Worm (Caenorhabditis elegans) whole organism, young adult: ENCODE measurements around the gene K11H12.6.

Experiments used
- B0336.3 ChIP-seq: fragments of 200-800 bp; sonication (Bioruptor generic); IDR thresholded peaks from 2 replicates; pipeline ENCODE4 v1.3.6; 2022; ENCODE audit warnings: missing genetic modification characterization, missing compliant biosample characterization
- F33H1.4 ChIP-seq: fragments of 200-800 bp; sonication (Bioruptor generic); IDR thresholded peaks from 2 replicates; pipeline ENCODE4 v1.3.6; 2022; ENCODE audit warnings: missing genetic modification reagents, missing genetic modification characterization, missing compliant biosample characterization
- F37B4.10 ChIP-seq: fragments of 200-800 bp; sonication (Bioruptor generic); IDR thresholded peaks from 2 replicates; pipeline ENCODE4 v1.3.6; 2022; ENCODE audit warnings: missing genetic modification characterization, missing compliant biosample characterization
- F57A8.1 ChIP-seq: fragments of 200-800 bp; sonication (Bioruptor generic); optimal IDR thresholded peaks from 2 replicates; lab custom pipeline; 2018; ENCODE audit warnings: mild to moderate bottlenecking, missing genetic modification characterization, moderate library complexity, missing compliant biosample characterization
- K12H6.12 ChIP-seq: fragments of 200-800 bp; sonication (Bioruptor generic); optimal IDR thresholded peaks from 2 replicates; lab custom pipeline; 2018; ENCODE audit warnings: mild to moderate bottlenecking, missing genetic modification characterization, missing compliant biosample characterization
- T26A5.8 ChIP-seq: sonication (generic microtip); optimal IDR thresholded peaks from 2 replicates; lab custom pipeline; 2016; ENCODE audit warnings: missing genetic modification characterization, missing compliant biosample characterization
- Y56A3A.18 ChIP-seq: fragments of 200-800 bp; sonication (Bioruptor generic); IDR thresholded peaks from 2 replicates; pipeline ENCODE4 v1.3.6; 2022; ENCODE audit warnings: missing genetic modification reagents, missing genetic modification characterization, missing compliant biosample characterization
- Y67H2A.10 ChIP-seq: fragments of 200-800 bp; sonication (Bioruptor generic); conservative IDR thresholded peaks from 2 replicates; pipeline ENCODE4 v1.3.6; 2022; ENCODE audit warnings: missing genetic modification reagents, missing genetic modification characterization, missing compliant biosample characterization
- Y95B8A.8 ChIP-seq: fragments of 200-800 bp; sonication (Bioruptor generic); IDR thresholded peaks from 2 replicates; pipeline ENCODE4 v1.3.6; 2022; ENCODE audit warnings: missing genetic modification reagents, missing genetic modification characterization, missing compliant biosample characterization
- akir-1 ChIP-seq: fragments of 200-800 bp; sonication (Bioruptor generic); optimal IDR thresholded peaks from 2 replicates; lab custom pipeline; 2018; ENCODE audit warnings: mild to moderate bottlenecking, missing genetic modification characterization, moderate library complexity, missing compliant biosample characterization
- aptf-2 ChIP-seq: fragments of 200-800 bp; sonication (Bioruptor generic); conservative IDR thresholded peaks from 2 replicates; pipeline ENCODE4 v1.3.6; 2022; ENCODE audit warnings: missing genetic modification reagents, missing genetic modification characterization, missing compliant biosample characterization
- atf-7 ChIP-seq: sonication (generic microtip); optimal IDR thresholded peaks from 2 replicates; lab custom pipeline; 2017; ENCODE audit warnings: mild to moderate bottlenecking, missing genetic modification characterization, missing compliant biosample characterization
- athp-1 ChIP-seq: sonication (generic microtip); optimal IDR thresholded peaks from 2 replicates; lab custom pipeline; 2017; ENCODE audit warnings: mild to moderate bottlenecking, missing genetic modification characterization, missing compliant biosample characterization
- ccch-3 ChIP-seq: fragments of 200-800 bp; sonication (Bioruptor generic); optimal IDR thresholded peaks from 2 replicates; lab custom pipeline; 2018; ENCODE audit warnings: mild to moderate bottlenecking, missing genetic modification characterization, missing compliant biosample characterization
- cebp-2 ChIP-seq: fragments of 200-800 bp; sonication (Bioruptor generic); IDR thresholded peaks from 2 replicates; pipeline ENCODE4 v1.3.6; 2022; ENCODE audit warnings: missing genetic modification characterization, missing compliant biosample characterization
- ceh-58 ChIP-seq: fragments of 200-800 bp; sonication (Bioruptor generic); IDR thresholded peaks from 2 replicates; pipeline ENCODE4 v1.3.6; 2022; ENCODE audit warnings: missing genetic modification characterization, missing compliant biosample characterization
- ceh-79 ChIP-seq: sonication (generic microtip); optimal IDR thresholded peaks from 2 replicates; lab custom pipeline; 2017; ENCODE audit warnings: mild to moderate bottlenecking, missing genetic modification characterization, missing compliant biosample characterization
- ceh-91 ChIP-seq: fragments of 200-800 bp; sonication (Bioruptor generic); IDR thresholded peaks from 2 replicates; pipeline ENCODE4 v1.3.6; 2022; ENCODE audit warnings: missing genetic modification reagents, missing genetic modification characterization, missing compliant biosample characterization
- die-1 ChIP-seq: sonication (generic microtip); optimal IDR thresholded peaks from 2 replicates; lab custom pipeline; 2016; ENCODE audit warnings: missing genotype, mild to moderate bottlenecking, missing genetic modification characterization, missing compliant biosample characterization
- dpl-1 ChIP-seq: fragments of 150-350 bp; optimal IDR thresholded peaks from 2 replicates; lab custom pipeline; 2014; ENCODE audit warnings: missing biosample characterization, missing genetic modification reagents, missing genetic modification characterization
- egl-44 ChIP-seq: fragments of 200-800 bp; sonication (Bioruptor generic); IDR thresholded peaks from 2 replicates; pipeline ENCODE4 v1.3.6; 2022; ENCODE audit warnings: missing genetic modification reagents, missing genetic modification characterization, missing compliant biosample characterization
- hlh-26 ChIP-seq: fragments of 200-800 bp; sonication (Bioruptor generic); conservative IDR thresholded peaks from 2 replicates; pipeline ENCODE4 v1.3.6; 2022; ENCODE audit warnings: missing genetic modification reagents, missing genetic modification characterization, missing compliant biosample characterization
- let-526 ChIP-seq: fragments of 200-800 bp; sonication (Bioruptor generic); IDR thresholded peaks from 2 replicates; pipeline ENCODE4 v1.3.6; 2022; ENCODE audit warnings: missing genetic modification reagents, missing genetic modification characterization, missing compliant biosample characterization
- lin-26 ChIP-seq: fragments of 200-800 bp; sonication (Bioruptor generic); IDR thresholded peaks from 2 replicates; pipeline ENCODE4 v1.3.6; 2022; ENCODE audit warnings: missing genetic modification reagents, missing genetic modification characterization, missing compliant biosample characterization
- lsl-1 ChIP-seq: fragments of 200-800 bp; sonication (Bioruptor generic); optimal IDR thresholded peaks from 2 replicates; lab custom pipeline; 2018; ENCODE audit warnings: mild to moderate bottlenecking, missing genetic modification characterization, moderate library complexity, missing compliant biosample characterization
- lsy-27 ChIP-seq: sonication (generic microtip); optimal IDR thresholded peaks from 2 replicates; lab custom pipeline; 2017; ENCODE audit warnings: missing genetic modification characterization, mild to moderate bottlenecking, missing compliant biosample characterization, antibody characterized with exemption, missing genotype, borderline replicate concordance; ENCODE audit not compliant: insufficient read depth
- madf-10 ChIP-seq: sonication (generic microtip); optimal IDR thresholded peaks from 2 replicates; lab custom pipeline; 2016; ENCODE audit warnings: mild to moderate bottlenecking, missing genetic modification characterization, missing compliant biosample characterization
- madf-3 ChIP-seq: fragments of 200-800 bp; sonication (Bioruptor generic); IDR thresholded peaks from 2 replicates; pipeline ENCODE4 v1.3.6; 2022; ENCODE audit warnings: missing genetic modification reagents, missing genetic modification characterization, missing compliant biosample characterization
- mcd-1 ChIP-seq: fragments of 200-800 bp; sonication (Bioruptor generic); IDR thresholded peaks from 2 replicates; pipeline ENCODE4 v1.3.6; 2022; ENCODE audit warnings: missing genetic modification reagents, missing genetic modification characterization, missing compliant biosample characterization
- mel-28 ChIP-seq: sonication (generic microtip); optimal IDR thresholded peaks from 2 replicates; lab custom pipeline; 2016; ENCODE audit warnings: borderline replicate concordance, mild to moderate bottlenecking, missing genetic modification characterization, missing compliant biosample characterization
- mxl-1 ChIP-seq: sonication (generic microtip); optimal IDR thresholded peaks from 2 replicates; lab custom pipeline; 2016; ENCODE audit warnings: missing genetic modification characterization, missing compliant biosample characterization
- nfya-2 ChIP-seq: fragments of 200-800 bp; sonication (Bioruptor generic); IDR thresholded peaks from 2 replicates; pipeline ENCODE4 v1.3.6; 2022; ENCODE audit warnings: missing genetic modification reagents, missing genetic modification characterization, missing compliant biosample characterization
- nhr-179 ChIP-seq: sonication (generic microtip); optimal IDR thresholded peaks from 2 replicates; lab custom pipeline; 2016; ENCODE audit warnings: mild to moderate bottlenecking, missing genetic modification characterization, missing compliant biosample characterization
- nhr-27 ChIP-seq: fragments of 200-800 bp; sonication (Bioruptor generic); optimal IDR thresholded peaks from 2 replicates; lab custom pipeline; 2018; ENCODE audit warnings: mild to moderate bottlenecking, missing genetic modification characterization, moderate library complexity, missing compliant biosample characterization
- repo-1 ChIP-seq: sonication (generic microtip); optimal IDR thresholded peaks from 2 replicates; lab custom pipeline; 2017; ENCODE audit warnings: mild to moderate bottlenecking, missing genetic modification characterization, missing compliant biosample characterization
- snpc-1.1 ChIP-seq: sonication (generic microtip); optimal IDR thresholded peaks from 2 replicates; lab custom pipeline; 2017; ENCODE audit warnings: missing genetic modification characterization, mild to moderate bottlenecking, missing compliant biosample characterization, antibody characterized with exemption, moderate library complexity, missing genotype, missing genetic modification reagents; ENCODE audit not compliant: insufficient read depth
- snpc-3.4 ChIP-seq: sonication (generic microtip); optimal IDR thresholded peaks from 2 replicates; lab custom pipeline; 2017; ENCODE audit warnings: missing genetic modification characterization, mild to moderate bottlenecking, missing compliant biosample characterization, antibody characterized with exemption, moderate library complexity, missing genotype, missing genetic modification reagents
- tbp1 ChIP-seq: fragments of 200-800 bp; sonication (Bioruptor generic); optimal IDR thresholded peaks from 2 replicates; lab custom pipeline; 2018; ENCODE audit warnings: mild to moderate bottlenecking, missing genetic modification characterization, missing compliant biosample characterization
- tlf-1 ChIP-seq: fragments of 200-800 bp; sonication (Bioruptor generic); optimal IDR thresholded peaks from 2 replicates; lab custom pipeline; 2018; ENCODE audit warnings: mild to moderate bottlenecking, missing genetic modification characterization, missing compliant biosample characterization
- zfh-2 ChIP-seq: fragments of 200-800 bp; sonication (Bioruptor generic); conservative IDR thresholded peaks from 2 replicates; pipeline ENCODE4 v1.3.6; 2022; ENCODE audit warnings: missing genetic modification reagents, missing genetic modification characterization, missing compliant biosample characterization
- ztf-22 ChIP-seq: fragments of 200-800 bp; sonication (Bioruptor generic); optimal IDR thresholded peaks from 2 replicates; lab custom pipeline; 2018; ENCODE audit warnings: mild to moderate bottlenecking, missing genetic modification characterization, moderate library complexity, missing compliant biosample characterization
- ztf-25 ChIP-seq: fragments of 200-800 bp; sonication (Bioruptor generic); IDR thresholded peaks from 2 replicates; pipeline ENCODE4 v1.3.6; 2022; ENCODE audit warnings: missing genetic modification reagents, missing genetic modification characterization, missing compliant biosample characterization
- ztf-28 ChIP-seq: fragments of 200-800 bp; sonication (Bioruptor generic); IDR thresholded peaks from 2 replicates; pipeline ENCODE4 v1.3.6; 2022; ENCODE audit warnings: missing genetic modification reagents, missing genetic modification characterization, missing compliant biosample characterization
- ztf-3 ChIP-seq: fragments of 200-800 bp; sonication (Bioruptor generic); optimal IDR thresholded peaks from 2 replicates; lab custom pipeline; 2018; ENCODE audit warnings: mild to moderate bottlenecking, missing genetic modification characterization, missing compliant biosample characterization

Gene K11H12.6

ce11 chrIV:648362-648761 is 18.7 kb upstream of the K11H12.6 start:
- TF ChIP-seq hlh-26 (GFP tag; lab: Robert Waterston, UW) (no peak), die-1 (tag; lab: Kevin White, UChicago) (no peak), ccch-3 (no peak), aptf-2 (GFP tag; lab: Robert Waterston, UW) (no peak), ztf-22 (GFP tag; lab: Kevin White, UChicago) (no peak)

ce11 chrIV:649365-649764 is 17.7 kb upstream of the K11H12.6 start, which contains the start of gene K11H12.9:
Gene K11H12.9 (plus strand): TSS chrIV:649665.
- TF ChIP-seq mcd-1 (GFP tag; lab: Robert Waterston, UW) (no peak), K12H6.12 (tag; lab: Kevin White, UChicago) (no peak), zfh-2 (peak; percentile 45; the same call in 1 of the 2 replicates), snpc-3.4 (no peak)

- TF ChIP-seq F33H1.4 (GFP tag; lab: Robert Waterston, UW) (peak; percentile 27; the same call in 1 of the 2 replicates), repo-1 (peak; percentile 58), ztf-25 (no peak), lsl-1 (GFP tag; lab: Kevin White, UChicago) (no peak), ztf-3 (GFP tag; lab: Kevin White, UChicago) (no peak), ceh-91 (GFP tag; lab: Robert Waterston, UW) (no peak), F37B4.10 (GFP tag; lab: Robert Waterston, UW) (no peak), F57A8.1 (GFP tag; lab: Kevin White, UChicago) (no peak), ceh-58 (GFP tag; lab: Robert Waterston, UW) (no peak), cebp-2 (0 out of 2 replicates have a peak, but pooled peaks have one; percentile 82), ztf-28 (GFP tag; lab: Robert Waterston, UW) (no peak), mel-28 (tag; lab: Kevin White, UChicago) (no peak), tlf-1 (GFP tag; lab: Kevin White, UChicago) (peak; percentile 53), let-526 (GFP tag; lab: Robert Waterston, UW) (no peak), Y95B8A.8 (GFP tag; lab: Robert Waterston, UW) (0 out of 2 replicates have a peak, but pooled peaks have one; percentile 10), lsy-27 (no peak), T26A5.8 (tag; lab: Kevin White, UChicago) (no peak), madf-10 (no peak), egl-44 (GFP tag; lab: Robert Waterston, UW) (0 out of 2 replicates have a peak, but pooled peaks have one; percentile 22), snpc-1.1 (tag; lab: Kevin White, UChicago) (peak; percentile 54), madf-3 (GFP tag; lab: Robert Waterston, UW) (peak; percentile 92), nhr-179 (no peak), mxl-1 (tag; lab: Kevin White, UChicago) (no peak), akir-1 (GFP tag; lab: Kevin White, UChicago) (no peak), tbp1 (peak; percentile 8), ceh-79 (no peak), athp-1 (tag; lab: Kevin White, UChicago) (peak; percentile 47), B0336.3 (GFP tag; lab: Robert Waterston, UW) (peak; percentile 90), dpl-1 (GFP tag; lab: Kevin White, UChicago) (no peak), lin-26 (GFP tag; lab: Robert Waterston, UW) (peak; percentile 25; the same call in 1 of the 2 replicates), nhr-27 (no peak), Y67H2A.10 (GFP tag; lab: Robert Waterston, UW) (no peak), nfya-2 (GFP tag; lab: Robert Waterston, UW) (peak; percentile 80; the same call in 1 of the 2 replicates), Y56A3A.18 (GFP tag; lab: Robert Waterston, UW) (peak; percentile 61; the same call in 1 of the 2 replicates), hlh-26 (GFP tag; lab: Robert Waterston, UW) (no peak), atf-7 (no peak), K12H6.12 (tag; lab: Kevin White, UChicago) (no peak)
These were observed 13.8 kb upstream of the K11H12.6 start, which contains the start of gene K11H12.1 for ce11 chrIV:653138-653848. Gene K11H12.1 (minus strand): TSS chrIV:653421.
